Worm (Caenorhabditis elegans): ENCODE measurements around the gene acox-1.6.

DNA sequence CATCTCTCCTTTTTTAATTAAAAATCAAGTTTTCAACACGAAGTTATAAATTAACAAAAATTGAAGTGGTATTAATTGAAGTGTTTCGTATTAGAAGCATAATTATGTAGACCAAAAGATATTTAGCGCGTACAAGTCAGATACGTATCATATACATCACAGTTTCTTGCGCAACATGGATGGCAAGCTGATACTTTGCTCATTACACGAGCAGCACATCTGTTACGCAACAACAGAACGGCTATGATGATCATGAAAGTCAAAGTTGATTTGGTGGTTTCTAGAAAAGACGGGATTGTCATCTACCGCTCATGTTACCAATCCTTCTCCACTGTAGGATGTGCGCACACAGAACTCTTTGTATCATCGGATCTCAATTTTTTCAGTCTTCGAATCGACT lies 23.8 kb downstream of the acox-1.6 start:
- TF ChIP-seq W03F9.2 (tag; optimal IDR thresholded peaks at IDR 0.05) (no peak), him-1 (tag; optimal IDR thresholded peaks at IDR 0.05) (no peak), dao-5 (tag; optimal IDR thresholded peaks at IDR 0.05) (no peak)
